Worm (Caenorhabditis elegans): ENCODE data around the gene tos-1.

DNA sequence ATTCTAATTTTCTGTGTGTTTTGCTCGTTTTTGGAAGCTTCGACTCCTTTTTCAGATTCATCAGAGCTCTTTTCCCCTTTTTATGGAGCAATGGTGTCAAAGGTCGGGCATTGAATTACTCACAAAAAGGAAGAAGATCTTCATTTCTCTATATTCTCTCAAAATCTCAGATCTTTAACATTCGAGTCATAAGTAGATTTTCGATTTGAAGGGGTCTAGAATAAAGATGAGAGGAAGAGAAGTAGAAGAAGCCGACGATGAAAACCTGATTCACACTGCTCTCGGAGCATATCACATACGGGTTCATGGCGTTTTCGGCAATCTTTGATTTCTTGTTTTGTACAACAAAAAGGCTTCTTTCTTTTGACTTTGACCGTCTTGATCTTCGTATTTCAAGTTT lies 31.6 kb downstream of the tos-1 start:
- TF ChIP-seq ztf-11 (tag; optimal IDR thresholded peaks at IDR 0.05) (no peak), ces-1 (GFP tag; optimal IDR thresholded peaks at IDR 0.05) (no peak), F10B5.3 (tag; optimal IDR thresholded peaks at IDR 0.05) (no peak)

All from whole organism, L4 larva.